Worm (Caenorhabditis elegans) whole organism, L2 larva: Measurements from ENCODE around the gene F52F10.2.

Experiments
- F13H6.1 ChIP-seq: sonication (generic microtip); optimal IDR thresholded peaks from 2 replicates; lab custom pipeline; 2016; ENCODE audit warnings: missing genetic modification characterization, missing compliant biosample characterization
- crh-2 ChIP-seq: sonication (generic microtip); optimal IDR thresholded peaks from 2 replicates; lab custom pipeline; 2017; ENCODE audit warnings: missing biosample characterization, missing genetic modification characterization
- egl-27 ChIP-seq: sonication (generic microtip); optimal IDR thresholded peaks from 3 replicates; lab custom pipeline; 2017; ENCODE audit warnings: missing biosample characterization, missing genetic modification reagents, missing genetic modification characterization
- gmeb-1 ChIP-seq: fragments of 150-350 bp; optimal IDR thresholded peaks from 2 replicates; lab custom pipeline; 2014; ENCODE audit warnings: missing biosample characterization, missing genetic modification characterization
- lin-11 ChIP-seq: fragments of 150-350 bp; sonication (generic microtip); optimal IDR thresholded peaks from 2 replicates; lab custom pipeline; 2014; ENCODE audit warnings: missing biosample characterization, missing genetic modification characterization, inconsistent platforms, mixed read lengths
- lin-39 ChIP-seq: fragments of 150-350 bp; optimal IDR thresholded peaks from 2 replicates; lab custom pipeline; 2014; ENCODE audit warnings: missing biosample characterization, missing genetic modification reagents, missing genetic modification characterization
- mab-5 ChIP-seq: fragments of 150-350 bp; optimal IDR thresholded peaks from 2 replicates; lab custom pipeline; 2014; ENCODE audit warnings: missing biosample characterization, missing genetic modification characterization
- mbf-1 ChIP-seq: sonication (generic microtip); optimal IDR thresholded peaks from 2 replicates; lab custom pipeline; 2017; ENCODE audit warnings: missing biosample characterization, missing genetic modification characterization
- mdl-1 ChIP-seq, 2 experiments: fragments of 150-350 bp in 1 of 2; sonication (generic microtip) in 1 of 2; optimal IDR thresholded peaks; 2 replicates each; lab custom pipeline; 2017; ENCODE audit warnings: missing biosample characterization in 2 of 2, missing genetic modification characterization in 2 of 2
- nhr-11 ChIP-seq: fragments of 150-350 bp; optimal IDR thresholded peaks from 2 replicates; lab custom pipeline; 2014; ENCODE audit warnings: missing biosample characterization, missing genetic modification characterization
- nhr-237 ChIP-seq: fragments of 150-350 bp; optimal IDR thresholded peaks from 2 replicates; lab custom pipeline; 2014; ENCODE audit warnings: missing biosample characterization, missing genetic modification characterization
- nhr-77 ChIP-seq: fragments of 150-350 bp; optimal IDR thresholded peaks from 2 replicates; lab custom pipeline; 2014; ENCODE audit warnings: missing biosample characterization, missing genetic modification characterization
- unc-62 ChIP-seq: fragments of 150-350 bp; optimal IDR thresholded peaks from 2 replicates; lab custom pipeline; 2014; ENCODE audit warnings: missing biosample characterization, missing genetic modification reagents, missing genetic modification characterization

ce11 chrV:1551143-1551542, 3.2 kb downstream of the F52F10.2 start:
- TF ChIP-seq gmeb-1 (tag; lab: Kevin White, UChicago) = no peak
- TF ChIP-seq mdl-1 (tag; optimal IDR thresholded peaks at IDR 0.05; lab: Kevin White, UChicago) = no peak
- TF ChIP-seq crh-2 (tag; lab: Kevin White, UChicago) = no peak
- no peak for TF ChIP-seq mbf-1 (tag; lab: Kevin White, UChicago)
- TF ChIP-seq unc-62 (GFP tag; lab: Kevin White, UChicago) = no peak
- TF ChIP-seq nhr-237 = no peak
- no peak for TF ChIP-seq lin-39 (tag; lab: Kevin White, UChicago)
- no peak for TF ChIP-seq lin-11 (tag; lab: Kevin White, UChicago)
- no peak for TF ChIP-seq nhr-11 (tag; lab: Kevin White, UChicago)
- no peak for TF ChIP-seq egl-27 (tag; lab: Kevin White, UChicago)
- TF ChIP-seq nhr-77 (tag; lab: Kevin White, UChicago) = no peak
- TF ChIP-seq F13H6.1 = no peak
- no peak for TF ChIP-seq mab-5 (tag; lab: Kevin White, UChicago)
